Fruit fly (Drosophila melanogaster) whole organism, prepupa: Measurements from ENCODE around the gene CG3638.

Experiments
- Blimp-1 ChIP-seq: fragments of 200-800 bp; sonication (Bioruptor generic); optimal IDR thresholded peaks from 3 replicates; lab custom pipeline; 2017; ENCODE audit warnings: missing biosample characterization, missing genetic modification characterization, mild to moderate bottlenecking, moderate library complexity, missing genetic modification reagents
- CG10631 ChIP-seq: fragments of 200-800 bp; sonication (Bioruptor generic); optimal IDR thresholded peaks from 2 replicates; lab custom pipeline; 2016; ENCODE audit warnings: missing biosample characterization, missing genetic modification characterization
- CG10669 ChIP-seq: fragments of 200-800 bp; sonication (Bioruptor generic); optimal IDR thresholded peaks from 3 replicates; lab custom pipeline; 2018; ENCODE audit warnings: missing biosample characterization, mild to moderate bottlenecking, missing genetic modification characterization, moderate library complexity
- CG11294 ChIP-seq: fragments of 200-800 bp; sonication (Bioruptor generic); IDR thresholded peaks from 2 replicates; pipeline ENCODE4 v1.3.6; 2022; ENCODE audit warnings: missing biosample characterization, missing genetic modification characterization
- CG15336 ChIP-seq: fragments of 200-800 bp; sonication (Bioruptor generic); IDR thresholded peaks from 2 replicates; pipeline ENCODE4 v1.3.6; 2022; ENCODE audit warnings: missing biosample characterization, missing genetic modification characterization
- CG1621 ChIP-seq: fragments of 200-800 bp; sonication (Bioruptor generic); optimal IDR thresholded peaks from 3 replicates; lab custom pipeline; 2018; ENCODE audit warnings: missing biosample characterization, mild to moderate bottlenecking, missing genetic modification characterization
- CG3032 ChIP-seq: fragments of 200-800 bp; optimal IDR thresholded peaks from 2 replicates; lab custom pipeline; 2019; ENCODE audit warnings: missing biosample characterization, mild to moderate bottlenecking, missing genetic modification characterization, moderate library complexity
- CG32006 ChIP-seq: fragments of 200-800 bp; sonication (Bioruptor generic); optimal IDR thresholded peaks from 3 replicates; lab custom pipeline; 2017; ENCODE audit warnings: missing biosample characterization, mild to moderate bottlenecking, missing genetic modification characterization
- CG3919 ChIP-seq: fragments of 200-800 bp; sonication (Bioruptor generic); optimal IDR thresholded peaks from 3 replicates; lab custom pipeline; 2016; ENCODE audit warnings: missing biosample characterization, missing genetic modification characterization
- CG6163 ChIP-seq: fragments of 200-800 bp; sonication (Bioruptor generic); IDR thresholded peaks from 3 replicates; pipeline ENCODE4 v1.3.6; 2022; ENCODE audit warnings: missing biosample characterization, missing genetic modification characterization
- CG6792 ChIP-seq: fragments of 200-800 bp; sonication (Bioruptor generic); optimal IDR thresholded peaks from 3 replicates; lab custom pipeline; 2016; ENCODE audit warnings: missing biosample characterization, missing genetic modification characterization
- CG6854 ChIP-seq: fragments of 200-800 bp; sonication (Bioruptor generic); optimal IDR thresholded peaks from 2 replicates; lab custom pipeline; 2017; ENCODE audit warnings: missing biosample characterization, mild to moderate bottlenecking, missing genetic modification characterization
- CG8119 ChIP-seq: fragments of 200-800 bp; sonication (Bioruptor generic); IDR thresholded peaks from 3 replicates; pipeline ENCODE4 v1.3.6; 2022; ENCODE audit warnings: missing biosample characterization, missing genetic modification characterization
- CG8319 ChIP-seq: fragments of 200-800 bp; sonication (Bioruptor generic); optimal IDR thresholded peaks from 3 replicates; lab custom pipeline; 2016; ENCODE audit warnings: missing biosample characterization, missing genetic modification characterization
- Eip78C ChIP-seq: fragments of 200-800 bp; sonication (Bioruptor generic); peaks from one replicate; lab custom pipeline; 2016; ENCODE audit warnings: missing biosample characterization, missing genetic modification characterization
- Ets21C ChIP-seq: fragments of 200-800 bp; sonication (Bioruptor generic); optimal IDR thresholded peaks from 3 replicates; lab custom pipeline; 2016; ENCODE audit warnings: missing biosample characterization, missing genetic modification characterization
- Ets96B ChIP-seq: fragments of 200-800 bp; optimal IDR thresholded peaks from 2 replicates; lab custom pipeline; 2019; ENCODE audit warnings: missing biosample characterization, mild to moderate bottlenecking, missing genetic modification characterization, moderate library complexity
- Hr4 ChIP-seq: fragments of 200-800 bp; sonication (Bioruptor generic); optimal IDR thresholded peaks from 3 replicates; lab custom pipeline; 2016; ENCODE audit warnings: missing biosample characterization, missing genetic modification characterization
- Lpt ChIP-seq: fragments of 200-800 bp; sonication (Bioruptor generic); optimal IDR thresholded peaks from 3 replicates; lab custom pipeline; 2016; ENCODE audit warnings: missing biosample characterization, missing genetic modification characterization
- Met ChIP-seq: fragments of 200-800 bp; sonication (Bioruptor generic); optimal IDR thresholded peaks from 3 replicates; lab custom pipeline; 2016; ENCODE audit warnings: missing biosample characterization, missing genetic modification characterization
- Smox ChIP-seq: fragments of 200-800 bp; sonication (Bioruptor generic); optimal IDR thresholded peaks from 3 replicates; lab custom pipeline; 2016; ENCODE audit warnings: missing biosample characterization, missing genetic modification characterization
- Sox14 ChIP-seq: fragments of 200-800 bp; sonication (Bioruptor generic); optimal IDR thresholded peaks from 3 replicates; lab custom pipeline; 2016; ENCODE audit warnings: missing biosample characterization, missing genetic modification characterization
- Sox15 ChIP-seq: fragments of 200-800 bp; sonication (Bioruptor generic); optimal IDR thresholded peaks from 3 replicates; lab custom pipeline; 2016; ENCODE audit warnings: missing biosample characterization, missing genetic modification characterization
- achi ChIP-seq: fragments of 200-800 bp; sonication (Bioruptor generic); optimal IDR thresholded peaks from 3 replicates; lab custom pipeline; 2016; ENCODE audit warnings: missing biosample characterization, missing genetic modification characterization
- acj6 ChIP-seq: fragments of 200-800 bp; sonication (Bioruptor generic); optimal IDR thresholded peaks from 3 replicates; lab custom pipeline; 2016; ENCODE audit warnings: missing biosample characterization, missing genetic modification characterization
- cyc ChIP-seq: fragments of 200-800 bp; sonication (Bioruptor generic); optimal IDR thresholded peaks from 3 replicates; lab custom pipeline; 2016; ENCODE audit warnings: missing biosample characterization, missing genetic modification characterization
- dsx ChIP-seq: fragments of 200-800 bp; optimal IDR thresholded peaks from 3 replicates; lab custom pipeline; 2019; ENCODE audit warnings: missing biosample characterization, mild to moderate bottlenecking, missing genetic modification characterization, moderate library complexity; ENCODE audit not compliant: poor library complexity, severe bottlenecking
- eg ChIP-seq: fragments of 200-800 bp; sonication (Bioruptor generic); IDR thresholded peaks from 3 replicates; pipeline ENCODE4 v1.3.6; 2022; ENCODE audit warnings: missing biosample characterization, missing genetic modification characterization
- fd59A ChIP-seq: fragments of 200-800 bp; sonication (Bioruptor generic); optimal IDR thresholded peaks from 2 replicates; lab custom pipeline; 2017; ENCODE audit warnings: missing biosample characterization, mild to moderate bottlenecking, missing genetic modification characterization, missing genetic modification reagents
- fd85E ChIP-seq: fragments of 200-800 bp; sonication (Bioruptor generic); optimal IDR thresholded peaks from 3 replicates; lab custom pipeline; 2016; ENCODE audit warnings: missing biosample characterization, missing genetic modification characterization
- fkh ChIP-seq: fragments of 200-800 bp; sonication (Bioruptor generic); optimal IDR thresholded peaks from 3 replicates; lab custom pipeline; 2017; ENCODE audit warnings: missing biosample characterization, mild to moderate bottlenecking, missing genetic modification characterization, moderate library complexity
- lz ChIP-seq: fragments of 200-800 bp; sonication (Bioruptor generic); optimal IDR thresholded peaks from 3 replicates; lab custom pipeline; 2016; ENCODE audit warnings: missing biosample characterization, missing genetic modification characterization
- pdm3 ChIP-seq: fragments of 200-800 bp; sonication (Bioruptor generic); optimal IDR thresholded peaks from 3 replicates; lab custom pipeline; 2016; ENCODE audit warnings: missing biosample characterization, missing genetic modification characterization
- spab ChIP-seq: fragments of 200-800 bp; sonication (Bioruptor generic); optimal IDR thresholded peaks from 2 replicates; lab custom pipeline; 2017; ENCODE audit warnings: missing biosample characterization, mild to moderate bottlenecking, missing genetic modification characterization, missing genetic modification reagents
- ss ChIP-seq, 2 experiments: fragments of 200-800 bp; sonication (Bioruptor generic); optimal IDR thresholded peaks; 2 replicates in 1 of 2; 3 replicates in 1 of 2; lab custom pipeline; 2017 to 2018; ENCODE audit warnings: mild to moderate bottlenecking in 2 of 2, missing biosample characterization in 2 of 2, missing genetic modification characterization in 2 of 2, moderate library complexity in 1 of 2
- topi ChIP-seq: fragments of 200-800 bp; sonication (Bioruptor generic); optimal IDR thresholded peaks from 3 replicates; lab custom pipeline; 2016; ENCODE audit warnings: missing biosample characterization, missing genetic modification characterization
- vri ChIP-seq: fragments of 200-800 bp; sonication (Bioruptor generic); optimal IDR thresholded peaks from 3 replicates; lab custom pipeline; 2016; ENCODE audit warnings: missing biosample characterization, mild to moderate bottlenecking, missing genetic modification characterization

The CG3638 gene

DNA sequence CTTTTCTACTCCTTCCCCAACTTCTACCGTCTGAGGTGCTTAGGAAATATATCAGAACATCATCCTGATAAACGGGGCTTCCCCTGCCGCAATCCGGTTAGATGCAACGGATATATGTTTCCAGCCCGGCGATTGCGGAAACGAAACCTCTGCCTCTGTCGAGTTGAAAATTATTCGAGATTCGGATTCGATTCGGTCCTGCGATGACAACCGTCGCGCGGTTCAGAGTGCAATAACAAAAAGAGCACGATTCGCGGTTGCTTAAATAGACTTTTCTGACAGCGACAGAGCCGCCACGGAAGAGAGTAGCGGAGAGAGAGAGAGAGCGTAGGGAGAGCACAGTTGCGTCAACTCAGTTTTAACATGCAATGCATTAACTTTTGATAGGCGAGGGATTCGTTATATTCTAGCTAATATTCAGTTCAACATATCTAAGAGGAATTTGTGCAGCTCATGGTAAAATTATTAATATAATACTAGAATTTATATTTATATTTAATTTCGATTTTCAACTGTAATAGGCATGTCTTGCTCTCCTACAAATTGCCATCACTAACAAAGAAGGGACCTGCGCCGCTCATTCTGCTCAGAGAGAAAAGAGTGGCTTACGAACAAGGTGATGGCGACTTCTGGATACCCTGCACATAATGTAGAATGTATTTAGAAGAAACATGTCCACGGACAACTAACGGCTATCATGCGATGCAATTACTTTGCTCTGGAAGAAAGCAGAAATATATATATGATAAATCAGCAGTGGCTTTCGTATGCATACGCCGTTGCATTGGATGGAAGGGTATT is 1.5 kb downstream of the CG3638 start (continued):
- peak; percentile 86 for TF ChIP-seq CG1621
- TF ChIP-seq CG3919, result peak; percentile 80
- TF ChIP-seq fkh (GFP tag; lab: Kevin White, UChicago), result peak; percentile 31
- TF ChIP-seq acj6, result peak; percentile 67
- TF ChIP-seq ss (GFP tag; optimal IDR thresholded peaks at IDR 0.05; lab: Kevin White, UChicago), result peak; percentile 78 to 88
- TF ChIP-seq CG6792 (GFP tag; lab: Kevin White, UChicago), result peak; percentile 71
- TF ChIP-seq Met, result peak; percentile 91
- peak; percentile 82 for TF ChIP-seq Smox (GFP tag; lab: Kevin White, UChicago)
- peak; percentile 76 for TF ChIP-seq spab (GFP tag; lab: Kevin White, UChicago)
- peak; percentile 59 for TF ChIP-seq Lpt (GFP tag; lab: Kevin White, UChicago)
- TF ChIP-seq achi (GFP tag; lab: Kevin White, UChicago), result peak; percentile 85
- peak; percentile 48 for TF ChIP-seq Blimp-1
- peak; percentile 91 for TF ChIP-seq lz (GFP tag; lab: Kevin White, UChicago)
- TF ChIP-seq topi, result peak; percentile 92
- peak; percentile 52 for TF ChIP-seq Sox15 (GFP tag; lab: Kevin White, UChicago)
- TF ChIP-seq CG8119 (GFP tag; lab: Robert Waterston, UW), result peak; percentile 85
- TF ChIP-seq eg (GFP tag; lab: Robert Waterston, UW), result peak; percentile 83
- TF ChIP-seq pdm3, result peak; percentile 84
- peak; percentile 29 for TF ChIP-seq fd85E
- peak; percentile 57 for TF ChIP-seq vri (GFP tag; lab: Kevin White, UChicago)
- TF ChIP-seq Ets96B (tag; lab: Kevin White, UChicago), result peak; percentile 81
- TF ChIP-seq cyc (GFP tag; lab: Kevin White, UChicago), result peak; percentile 79
- peak; percentile 83 for TF ChIP-seq CG3032
- TF ChIP-seq CG11294 (GFP tag; lab: Robert Waterston, UW), result peak; percentile 79; the same call in 1 of the 2 replicates
- peak; percentile 84 for TF ChIP-seq CG10631 (GFP tag; lab: Kevin White, UChicago)
- TF ChIP-seq CG6163 (GFP tag; lab: Robert Waterston, UW), result peak; percentile 92
- peak; percentile 87 for TF ChIP-seq CG10669 (GFP tag; lab: Kevin White, UChicago)
- peak; percentile 86 for TF ChIP-seq Hr4 (GFP tag; lab: Kevin White, UChicago)
- TF ChIP-seq CG8319 (GFP tag; lab: Kevin White, UChicago), result peak; percentile 49
- TF ChIP-seq Sox14, result peak; percentile 92
- TF ChIP-seq CG6854 (GFP tag; lab: Kevin White, UChicago), result peak; percentile 77
- peak; percentile 78 for TF ChIP-seq Ets21C (GFP tag; lab: Kevin White, UChicago)
- TF ChIP-seq CG15336, result peak; percentile 80
- peak; percentile 77 for TF ChIP-seq fd59A (GFP tag; lab: Kevin White, UChicago)

dm6 chrX:1233989-1234388 is 2.5 kb downstream of the CG3638 start:
- TF ChIP-seq dsx (GFP tag; lab: Kevin White, UChicago) (peak; percentile 80), pdm3 (no peak), Sox14 (peak; percentile 34)
- TF ChIP-seq, all 60 proteins: peak for 2

DNA sequence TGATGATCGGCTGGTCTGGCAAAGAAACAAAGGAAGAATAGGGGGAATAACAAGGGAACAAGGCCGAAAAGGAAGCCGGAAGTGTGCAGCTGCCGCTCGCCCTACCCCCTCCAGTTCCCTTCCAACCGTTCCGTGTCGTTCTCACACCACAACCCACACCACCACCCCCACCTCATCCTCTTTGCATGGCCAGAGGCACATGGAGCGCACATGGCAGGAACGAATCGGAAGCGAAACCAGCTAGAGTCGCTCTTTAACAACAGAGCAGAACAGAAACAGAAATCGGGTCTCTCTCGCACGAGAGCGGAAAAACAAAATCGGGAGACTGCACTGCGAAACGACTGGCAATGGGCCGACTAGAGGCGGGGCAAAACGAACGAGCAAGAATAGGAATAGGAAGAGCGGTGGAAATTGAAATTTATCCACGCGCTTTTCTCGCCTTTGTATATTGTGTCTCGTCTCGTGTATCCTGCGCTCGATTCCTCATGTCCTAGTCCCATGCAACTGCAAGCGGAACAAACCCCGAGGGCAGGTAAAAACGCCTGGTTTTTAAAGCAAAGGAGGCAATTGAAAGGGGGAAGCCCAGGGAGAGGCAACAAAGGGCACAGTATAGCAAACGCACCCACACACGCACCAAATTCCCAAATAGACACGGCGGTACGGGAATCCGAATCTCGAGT is 3.8 kb downstream of the CG3638 start:
- TF ChIP-seq acj6, result no peak
- TF ChIP-seq CG3919, result no peak
- TF ChIP-seq fd85E, result no peak
- TF ChIP-seq CG32006 (GFP tag; lab: Kevin White, UChicago), result no peak
- TF ChIP-seq Eip78C (GFP tag; lab: Kevin White, UChicago), result peak; percentile 26
- TF ChIP-seq dsx (GFP tag; lab: Kevin White, UChicago), result peak; percentile 12
- peak; percentile 10 for TF ChIP-seq CG1621
